Fruit fly (Drosophila melanogaster): ENCODE data around the gene MED18.

MED18 gene

DNA sequence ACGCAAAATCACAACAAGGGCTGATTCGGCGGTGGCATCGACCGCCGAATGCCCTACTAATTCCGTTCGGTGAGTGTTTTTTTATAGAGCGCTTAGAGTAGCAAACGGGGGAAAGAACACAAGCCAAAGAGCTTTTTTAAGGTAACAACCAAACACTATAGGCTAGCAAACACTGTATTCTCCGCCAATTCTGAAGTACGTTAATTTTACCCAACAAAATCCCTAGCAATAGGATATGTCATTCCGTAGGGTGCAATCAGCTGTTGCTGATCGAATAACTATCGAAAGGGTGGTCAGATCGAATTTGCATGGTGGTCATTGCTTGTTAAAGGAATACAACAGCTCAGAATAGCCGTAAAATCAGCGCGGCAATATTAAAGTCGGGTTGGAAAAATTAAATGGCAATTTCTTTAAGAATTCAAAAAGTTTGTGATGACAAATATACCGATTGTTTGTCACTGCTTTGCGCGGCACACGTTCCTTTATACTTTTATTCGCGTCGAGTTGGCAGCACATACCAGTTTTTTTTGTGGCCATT lies 42.1 kb downstream of the MED18 start, which contains the start of gene mip130:
Gene mip130 (plus strand): TSS at position 513 of the 538 bp plus-strand sequence.
- TF ChIP-seq foxo (GFP tag; optimal IDR thresholded peaks at IDR 0.05) (peak in 1 of 2 experiments; percentile 73), woc (GFP tag; optimal IDR thresholded peaks at IDR 0.05) (peak; percentile 85), brk (GFP tag; optimal IDR thresholded peaks at IDR 0.05) (no peak), psq (GFP tag; optimal IDR thresholded peaks at IDR 0.05) (peak; percentile 56), Hr78 (GFP tag; optimal IDR thresholded peaks at IDR 0.05) (no peak), Abd-B (GFP tag; optimal IDR thresholded peaks at IDR 0.05) (no peak), dl (GFP tag; optimal IDR thresholded peaks at IDR 0.05; ENCODE audit: insufficient read depth in 1 of 2, partially characterized antibody in 2 of 2) (no peak), Myc (optimal IDR thresholded peaks at IDR 0.05) (peak; percentile 51), Vsx2 (GFP tag; optimal IDR thresholded peaks at IDR 0.05; ENCODE audit: partially characterized antibody) (no peak), h (GFP tag; optimal IDR thresholded peaks at IDR 0.05) (peak; percentile 73), CrebA (GFP tag; optimal IDR thresholded peaks at IDR 0.05; ENCODE audit: borderline replicate concordance) (no peak), CG9705 (GFP tag; optimal IDR thresholded peaks at IDR 0.05) (no peak), dmrt93B (GFP tag; optimal IDR thresholded peaks at IDR 0.05) (peak; percentile 30), pan (optimal IDR thresholded peaks at IDR 0.05) (no peak), Mio (GFP tag; optimal IDR thresholded peaks at IDR 0.05) (no peak), Hr83 (GFP tag; optimal IDR thresholded peaks at IDR 0.05; ENCODE audit: poor library complexity, severe bottlenecking) (peak; percentile 1), Dfd (GFP tag; optimal IDR thresholded peaks at IDR 0.05) (no peak), dsf (GFP tag; optimal IDR thresholded peaks at IDR 0.05; ENCODE audit: borderline replicate concordance) (no peak), ey (GFP tag; optimal IDR thresholded peaks at IDR 0.05) (peak; percentile 24), br (GFP tag; optimal IDR thresholded peaks at IDR 0.05) (peak; percentile 43), Sp1 (GFP tag; optimal IDR thresholded peaks at IDR 0.05) (peak; percentile 63), CG32264 (GFP tag; optimal IDR thresholded peaks at IDR 0.05) (no peak), sv (GFP tag; optimal IDR thresholded peaks at IDR 0.05) (no peak), usp (GFP tag; optimal IDR thresholded peaks at IDR 0.05) (no peak), HLH106 (tag; optimal IDR thresholded peaks at IDR 0.05) (peak; percentile 64), Rel (GFP tag; optimal IDR thresholded peaks at IDR 0.05) (no peak), Rel (tag; optimal IDR thresholded peaks at IDR 0.05) (peak; percentile 41), OdsH (GFP tag; optimal IDR thresholded peaks at IDR 0.05) (peak; percentile 38), Hnf4 (GFP tag; optimal IDR thresholded peaks at IDR 0.05) (no peak), Jra (GFP tag; optimal IDR thresholded peaks at IDR 0.05) (no peak), fru (GFP tag; optimal IDR thresholded peaks at IDR 0.05) (peak; percentile 68), Dif (GFP tag; optimal IDR thresholded peaks at IDR 0.05; ENCODE audit: partially characterized antibody) (no peak), rgr (GFP tag; optimal IDR thresholded peaks at IDR 0.05) (peak; percentile 45), sage (GFP tag; optimal IDR thresholded peaks at IDR 0.05) (no peak), GATAd (GFP tag; optimal IDR thresholded peaks at IDR 0.05) (no peak), tai (GFP tag; optimal IDR thresholded peaks at IDR 0.05) (no peak), N (GFP tag; optimal IDR thresholded peaks at IDR 0.05) (no peak), lola (GFP tag; optimal IDR thresholded peaks at IDR 0.05) (no peak), jim (GFP tag; optimal IDR thresholded peaks at IDR 0.05) (no peak)

dm6 chrX:1908757-1909156 lies 43.0 kb downstream of the MED18 start, which contains the start of the genes Edem1 and Rbcn-3B:
Edem1 (minus strand) TSS chrX:1908827.
Rbcn-3B (plus strand) TSS chrX:1908920.
- no peak for TF ChIP-seq Abd-B (GFP tag; optimal IDR thresholded peaks at IDR 0.05)
- TF ChIP-seq usp (GFP tag; optimal IDR thresholded peaks at IDR 0.05), result no peak
- peak; percentile 10 for TF ChIP-seq Sp1 (GFP tag; optimal IDR thresholded peaks at IDR 0.05)
- TF ChIP-seq dmrt93B (GFP tag; optimal IDR thresholded peaks at IDR 0.05), result no peak
- no peak for TF ChIP-seq dsf (GFP tag; optimal IDR thresholded peaks at IDR 0.05; ENCODE audit: borderline replicate concordance)

dm6 chrX:1909533-1909932 lies 43.8 kb downstream of the MED18 start:
- no peak for TF ChIP-seq Hr78 (GFP tag; optimal IDR thresholded peaks at IDR 0.05)
- no peak for TF ChIP-seq Rel (GFP tag; optimal IDR thresholded peaks at IDR 0.05)
- TF ChIP-seq Rel (tag; optimal IDR thresholded peaks at IDR 0.05), result peak; percentile 55
- TF ChIP-seq jim (GFP tag; optimal IDR thresholded peaks at IDR 0.05), result no peak

All from whole organism, wandering third instar larva.